Worm (Caenorhabditis elegans) whole organism, L1 larva: Measurements from ENCODE around the gene Y48A6B.3.

ENCODE experiments used
- C04F5.9 ChIP-seq: sonication (generic microtip); optimal IDR thresholded peaks from 2 replicates; lab custom pipeline; 2016; ENCODE audit warnings: missing genetic modification characterization, missing compliant biosample characterization
- C16A3.4 ChIP-seq: fragments of 150-350 bp; optimal IDR thresholded peaks from 2 replicates; lab custom pipeline; 2014; ENCODE audit warnings: missing biosample characterization, missing genetic modification characterization
- C34B4.2 ChIP-seq: sonication (generic microtip); optimal IDR thresholded peaks from 2 replicates; lab custom pipeline; 2017; ENCODE audit warnings: mild to moderate bottlenecking, missing genetic modification characterization, missing compliant biosample characterization
- aly-2 ChIP-seq: fragments of 150-350 bp; optimal IDR thresholded peaks from 2 replicates; lab custom pipeline; 2014; ENCODE audit warnings: missing biosample characterization, missing genetic modification characterization
- ces-1 ChIP-seq: fragments of 150-350 bp; optimal IDR thresholded peaks from 2 replicates; lab custom pipeline; 2014; ENCODE audit warnings: missing biosample characterization, missing genetic modification reagents, missing genetic modification characterization
- dpl-1 ChIP-seq, 3 experiments: fragments of 150-350 bp in 2 of 3; sonication (generic microtip) in 1 of 3; optimal IDR thresholded peaks; 2 replicates each; lab custom pipeline; 2014 to 2017; ENCODE audit warnings: missing biosample characterization in 3 of 3, missing genetic modification characterization in 3 of 3, missing genetic modification reagents in 3 of 3
- efl-1 ChIP-seq, 4 experiments: fragments of 150-350 bp; optimal IDR thresholded peaks in 3 of 4; peaks in 1 of 4; 1 replicate in 1 of 4; 2 replicates in 3 of 4; lab custom pipeline; 2014; ENCODE audit warnings: missing biosample characterization in 2 of 4, missing genetic modification characterization in 2 of 4, missing genetic modification reagents in 2 of 4
- egl-27 ChIP-seq, 2 experiments: fragments of 150-350 bp in 1 of 2; sonication (generic microtip); optimal IDR thresholded peaks; 3 replicates each; lab custom pipeline; 2017 to 2018; ENCODE audit warnings: missing biosample characterization in 2 of 2, missing genetic modification characterization in 2 of 2, missing genetic modification reagents in 2 of 2
- fkh-10 ChIP-seq: sonication (generic microtip); optimal IDR thresholded peaks from 2 replicates; lab custom pipeline; 2017; ENCODE audit warnings: missing biosample characterization, missing genetic modification reagents, missing genetic modification characterization
- fkh-8 ChIP-seq: sonication (generic microtip); optimal IDR thresholded peaks from 2 replicates; lab custom pipeline; 2016; ENCODE audit warnings: mild to moderate bottlenecking, missing genetic modification characterization, missing compliant biosample characterization
- fos-1 ChIP-seq: fragments of 150-350 bp; optimal IDR thresholded peaks from 2 replicates; lab custom pipeline; 2014; ENCODE audit warnings: missing biosample characterization, missing genetic modification characterization
- irx-1 ChIP-seq: sonication (generic microtip); optimal IDR thresholded peaks from 2 replicates; lab custom pipeline; 2016; ENCODE audit warnings: missing genetic modification characterization, missing compliant biosample characterization
- jun-1 ChIP-seq: fragments of 150-350 bp; optimal IDR thresholded peaks from 2 replicates; lab custom pipeline; 2014; ENCODE audit warnings: missing biosample characterization, missing genetic modification reagents, missing genetic modification characterization
- lin-13 ChIP-seq: fragments of 150-350 bp; optimal IDR thresholded peaks from 2 replicates; lab custom pipeline; 2014; ENCODE audit warnings: missing biosample characterization, missing genetic modification reagents, missing genetic modification characterization
- lin-14 ChIP-seq: fragments of 200-800 bp; sonication (Bioruptor generic); optimal IDR thresholded peaks from 2 replicates; lab custom pipeline; 2018; ENCODE audit warnings: mild to moderate bottlenecking, missing genetic modification characterization, moderate library complexity, missing compliant biosample characterization
- lir-3 ChIP-seq: sonication (generic microtip); optimal IDR thresholded peaks from 2 replicates; lab custom pipeline; 2016; ENCODE audit warnings: mild to moderate bottlenecking, missing genetic modification characterization, moderate library complexity, missing compliant biosample characterization; ENCODE audit not compliant: poor library complexity
- mab-9 ChIP-seq: fragments of 200-800 bp; sonication (Bioruptor generic); IDR thresholded peaks from 2 replicates; pipeline ENCODE4 v1.3.6; 2022; ENCODE audit warnings: missing genetic modification reagents, missing genetic modification characterization, missing compliant biosample characterization
- mdl-1 ChIP-seq, 2 experiments: fragments of 150-350 bp; optimal IDR thresholded peaks; 2 replicates each; lab custom pipeline; 2014 to 2017; ENCODE audit warnings: missing biosample characterization in 2 of 2, missing genetic modification characterization in 2 of 2, inconsistent platforms in 1 of 2
- mef-2 ChIP-seq: fragments of 150-350 bp; optimal IDR thresholded peaks from 2 replicates; lab custom pipeline; 2014; ENCODE audit warnings: missing biosample characterization, missing genetic modification characterization
- nhr-11 ChIP-seq: fragments of 150-350 bp; optimal IDR thresholded peaks from 2 replicates; lab custom pipeline; 2014; ENCODE audit warnings: missing biosample characterization, missing genetic modification characterization
- nhr-76 ChIP-seq: sonication (generic microtip); optimal IDR thresholded peaks from 2 replicates; lab custom pipeline; 2017; ENCODE audit warnings: missing biosample characterization, missing genetic modification characterization
- nhr-85 ChIP-seq: sonication (generic microtip); peaks from one replicate; lab custom pipeline; 2016; ENCODE audit warnings: missing genetic modification characterization, inconsistent platforms, missing compliant biosample characterization
- pag-3 ChIP-seq: sonication (generic microtip); optimal IDR thresholded peaks from 2 replicates; lab custom pipeline; 2017; ENCODE audit warnings: missing genetic modification characterization, mild to moderate bottlenecking, missing compliant biosample characterization, antibody characterized with exemption, borderline replicate concordance; ENCODE audit not compliant: insufficient read depth
- pax-3 ChIP-seq: fragments of 200-800 bp; sonication (Bioruptor generic); optimal IDR thresholded peaks from 2 replicates; lab custom pipeline; 2018; ENCODE audit warnings: mild to moderate bottlenecking, missing genetic modification characterization, moderate library complexity, missing compliant biosample characterization
- pqm-1 ChIP-seq: sonication (generic microtip); optimal IDR thresholded peaks from 3 replicates; lab custom pipeline; 2017; ENCODE audit warnings: missing biosample characterization, missing genetic modification characterization
- snpc-4 ChIP-seq: fragments of 150-350 bp; optimal IDR thresholded peaks from 2 replicates; lab custom pipeline; 2014; ENCODE audit warnings: missing biosample characterization, missing genetic modification characterization
- tlp-1 ChIP-seq: fragments of 150-350 bp; optimal IDR thresholded peaks from 2 replicates; lab custom pipeline; 2014; ENCODE audit warnings: missing biosample characterization, missing genetic modification characterization
- unc-130 ChIP-seq: fragments of 150-350 bp; optimal IDR thresholded peaks from 2 replicates; lab custom pipeline; 2017; ENCODE audit warnings: missing biosample characterization, missing genetic modification characterization, inconsistent platforms
- unc-30 ChIP-seq: sonication (generic microtip); optimal IDR thresholded peaks from 2 replicates; lab custom pipeline; 2017; ENCODE audit warnings: missing biosample characterization, missing genetic modification characterization
- unc-86 ChIP-seq: sonication (generic microtip); optimal IDR thresholded peaks from 2 replicates; lab custom pipeline; 2016; ENCODE audit warnings: missing genetic modification characterization, missing compliant biosample characterization
- unc-98 ChIP-seq: fragments of 200-800 bp; sonication (Bioruptor generic); IDR thresholded peaks from 2 replicates; pipeline ENCODE4 v1.3.6; 2022; ENCODE audit warnings: missing genetic modification characterization, missing compliant biosample characterization
- zag-1 ChIP-seq: fragments of 150-350 bp; optimal IDR thresholded peaks from 2 replicates; lab custom pipeline; 2014; ENCODE audit warnings: missing biosample characterization, missing genetic modification characterization
- zip-4 ChIP-seq: fragments of 200-800 bp; sonication (Bioruptor generic); optimal IDR thresholded peaks from 2 replicates; lab custom pipeline; 2018; ENCODE audit warnings: mild to moderate bottlenecking, missing genetic modification characterization, moderate library complexity, missing compliant biosample characterization

The Y48A6B.3 gene

DNA sequence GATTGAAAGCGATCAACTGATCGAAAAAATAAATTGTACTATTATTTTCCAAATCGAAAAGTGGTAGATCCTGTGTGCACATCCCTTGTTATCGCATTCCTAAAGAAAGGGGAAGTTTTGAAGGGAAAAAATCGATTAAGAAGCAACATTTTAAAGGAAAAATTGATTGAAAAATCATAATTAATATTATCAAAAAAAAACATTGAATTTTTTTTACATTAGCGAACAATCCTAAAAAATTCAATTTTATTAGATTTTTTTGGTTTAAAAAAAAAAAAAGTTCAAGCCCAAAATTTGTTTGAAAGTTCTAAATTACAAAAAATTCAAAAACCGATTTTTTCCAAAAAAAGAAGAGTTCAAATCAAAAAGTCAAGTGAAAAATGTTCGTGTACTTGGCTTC is 12.9 kb upstream of the Y48A6B.3 start, which contains the start of gene dmsr-5:
Gene dmsr-5 (minus strand): TSS at position 101 of the 400 bp plus-strand sequence.
- TF ChIP-seq mab-9 (no peak), egl-27 (tag; optimal IDR thresholded peaks at IDR 0.05; lab: Kevin White, UChicago) (no peak), fkh-8 (tag; lab: Kevin White, UChicago) (no peak), zag-1 (tag; lab: Kevin White, UChicago) (no peak), mef-2 (tag; lab: Kevin White, UChicago) (no peak), pax-3 (tag; lab: Kevin White, UChicago) (no peak), pag-3 (tag; lab: Kevin White, UChicago) (no peak)
- TF ChIP-seq, all 84 proteins: peak for 0

ce11 chrIII:11002808-11003207 is 5.2 kb upstream of the Y48A6B.3 start:
- no peak for TF ChIP-seq unc-130 (tag; lab: Kevin White, UChicago)
- no peak for TF ChIP-seq unc-30 (tag; lab: Kevin White, UChicago)
- peak; percentile 1 for TF ChIP-seq nhr-85 (tag; lab: Kevin White, UChicago)
- no peak for TF ChIP-seq zip-4 (GFP tag; lab: Kevin White, UChicago)
- no peak for TF ChIP-seq mef-2 (tag; lab: Kevin White, UChicago)
- no peak for TF ChIP-seq irx-1

ce11 chrIII:11008869-11009268 is 847 bp downstream of the Y48A6B.3 start, which contains the start of gene exos-1:
TSS of gene exos-1 (plus strand) at chrIII:11009043.
- no peak for TF ChIP-seq lin-13
- no peak for TF ChIP-seq snpc-4 (tag; lab: Kevin White, UChicago)
- TF ChIP-seq mdl-1 (tag; optimal IDR thresholded peaks at IDR 0.05; lab: Kevin White, UChicago), result no peak
- no peak for TF ChIP-seq nhr-85 (tag; lab: Kevin White, UChicago)
- TF ChIP-seq C16A3.4 (tag; lab: Kevin White, UChicago), result no peak
- TF ChIP-seq fkh-10, result no peak
- no peak for TF ChIP-seq unc-30 (tag; lab: Kevin White, UChicago)
- no peak for TF ChIP-seq egl-27 (tag; optimal IDR thresholded peaks at IDR 0.05; lab: Kevin White, UChicago)
- TF ChIP-seq unc-86 (tag; lab: Kevin White, UChicago), result no peak
- no peak for TF ChIP-seq fos-1 (tag; lab: Kevin White, UChicago)

DNA sequence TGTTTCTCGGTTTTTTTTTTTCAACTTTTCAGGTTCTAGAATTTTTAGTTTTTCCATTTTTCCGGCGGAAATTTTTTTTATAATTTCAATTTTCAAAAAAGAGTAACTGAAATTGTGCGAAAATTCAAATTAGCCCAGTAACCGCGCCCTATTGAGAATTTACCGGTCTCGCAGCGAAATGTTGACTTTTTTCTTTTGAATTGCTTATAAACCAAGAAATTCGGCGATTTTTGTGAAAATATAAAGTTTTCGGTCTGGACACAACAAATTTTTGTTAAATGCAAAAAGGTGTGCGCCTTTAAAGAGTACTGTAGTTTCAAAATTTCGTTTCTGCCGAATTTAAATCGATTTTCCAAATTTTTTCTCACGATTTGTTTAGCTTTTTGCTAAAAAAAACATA is 2.6 kb downstream of the Y48A6B.3 start:
- TF ChIP-seq ces-1 (GFP tag; lab: Kevin White, UChicago), result no peak
- no peak for TF ChIP-seq efl-1 (optimal IDR thresholded peaks at IDR 0.05; lab: Kevin White, UChicago)
- TF ChIP-seq efl-1 (GFP tag; optimal IDR thresholded peaks at IDR 0.05 in 1 of 2; lab: Kevin White, UChicago), result peak in 1 of 2 experiments; percentile 72

ce11 chrIII:11012264-11012663 is 4.2 kb downstream of the Y48A6B.3 start, which contains the start of gene kvs-4:
TSS of gene kvs-4 (plus strand) at chrIII:11012564.
- no peak for TF ChIP-seq aly-2 (tag; lab: Kevin White, UChicago)
- no peak for TF ChIP-seq jun-1 (tag; lab: Kevin White, UChicago)
- TF ChIP-seq egl-27 (tag; optimal IDR thresholded peaks at IDR 0.05; lab: Kevin White, UChicago), result no peak
- no peak for TF ChIP-seq C04F5.9 (tag; lab: Kevin White, UChicago)
- no peak for TF ChIP-seq tlp-1 (tag; lab: Kevin White, UChicago)
- TF ChIP-seq nhr-11, result no peak
- no peak for TF ChIP-seq pqm-1
- no peak for TF ChIP-seq lin-14 (GFP tag; lab: Kevin White, UChicago)
- no peak for TF ChIP-seq C34B4.2 (tag; lab: Kevin White, UChicago)
- TF ChIP-seq lir-3 (tag; lab: Kevin White, UChicago), result no peak
- TF ChIP-seq dpl-1 (GFP tag; optimal IDR thresholded peaks at IDR 0.05; lab: Kevin White, UChicago), result no peak
- TF ChIP-seq nhr-76 (tag; lab: Kevin White, UChicago), result no peak
- no peak for TF ChIP-seq unc-98 (GFP tag; lab: Robert Waterston, UW)
- no peak for TF ChIP-seq fkh-10
- TF ChIP-seq mef-2 (tag; lab: Kevin White, UChicago), result no peak
